Fruit fly (Drosophila melanogaster): ENCODE results near the gene CG7884.

CG7884 gene

DNA sequence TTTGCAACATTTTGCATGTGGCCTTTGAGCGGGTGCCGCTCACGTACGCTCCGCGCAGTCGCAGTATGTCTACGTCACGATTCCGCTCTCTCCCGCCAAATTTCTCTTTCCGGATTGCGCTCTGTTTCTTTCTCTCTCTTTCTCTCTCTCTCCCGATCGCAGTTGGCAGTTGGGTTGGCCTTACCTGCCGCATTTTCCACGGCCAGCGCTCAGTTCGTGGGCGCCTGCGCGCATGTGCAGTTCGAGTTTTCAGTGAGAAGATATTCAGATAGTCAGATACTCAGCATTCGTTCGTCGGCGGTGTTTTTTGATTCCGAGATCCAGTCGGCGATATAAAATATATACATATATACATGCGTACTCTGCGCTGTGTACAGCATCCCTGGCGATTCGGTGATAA is at the start of gene CG7884:
Gene CG7884 (plus strand): TSS at position 208 of the 400 bp plus-strand sequence.
- no peak for TF ChIP-seq noc (tag; optimal IDR thresholded peaks at IDR 0.05)

DNA sequence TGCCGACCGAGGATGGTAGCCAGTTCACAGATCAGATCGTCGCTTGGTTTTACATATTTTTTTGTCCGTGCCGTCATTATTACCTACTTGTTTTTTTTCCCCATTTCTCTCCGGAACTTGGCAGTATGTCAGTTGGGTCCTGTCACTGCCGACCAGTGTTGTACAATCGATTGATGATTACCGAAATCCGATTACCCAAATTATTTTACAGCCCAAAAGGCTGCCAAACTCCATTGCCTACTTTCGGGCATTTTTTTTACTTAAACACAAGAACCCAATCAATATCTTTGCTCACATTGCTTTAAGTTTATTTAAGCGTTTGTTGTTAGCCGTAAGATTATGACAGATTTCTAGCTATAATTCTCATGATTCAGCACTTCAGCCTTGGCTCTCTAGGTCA is 49.6 kb upstream of the CG7884 start, which contains the start of gene Inx5:
Gene Inx5 (minus strand): TSS at position 93 of the 400 bp plus-strand sequence.
- TF ChIP-seq noc (tag; optimal IDR thresholded peaks at IDR 0.05) = no peak

DNA sequence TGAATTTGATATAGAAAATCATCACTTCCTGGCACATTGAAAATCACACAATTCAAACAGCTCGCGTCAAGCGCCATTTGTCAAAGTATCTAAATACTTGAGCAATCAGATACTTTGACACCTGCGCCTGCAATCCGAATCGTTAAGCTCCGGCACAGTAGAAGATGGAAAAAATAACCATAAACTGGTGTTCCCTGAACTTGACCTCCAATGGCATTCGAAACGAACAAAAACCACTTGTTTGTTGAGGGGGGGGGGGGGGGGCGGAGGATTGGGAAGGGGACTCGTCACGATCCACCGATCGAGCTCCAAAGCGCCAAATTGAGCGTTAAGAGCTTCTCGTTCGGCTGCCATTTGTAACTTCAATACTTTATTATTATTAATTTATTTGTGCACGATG is 48.5 kb upstream of the CG7884 start:
- no peak for TF ChIP-seq noc (tag; optimal IDR thresholded peaks at IDR 0.05)

DNA sequence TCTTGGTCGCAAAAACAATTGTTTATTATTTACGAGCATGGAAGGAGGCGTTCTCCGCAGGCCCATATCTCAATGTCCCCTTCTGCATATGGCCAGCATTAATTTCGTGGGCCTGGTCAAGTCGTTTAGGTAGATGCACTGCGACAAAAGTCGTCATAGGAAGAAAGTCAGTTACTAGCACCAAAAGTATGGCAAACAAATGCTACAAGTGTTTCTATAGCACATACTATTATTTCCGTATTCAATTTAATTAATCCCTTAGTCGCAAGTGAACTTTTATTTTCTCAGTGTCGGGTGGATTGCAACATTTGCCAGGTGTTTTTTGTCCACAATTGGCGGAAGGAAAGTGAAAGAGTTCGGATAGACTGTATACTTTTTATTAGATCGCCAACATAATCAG is 47.5 kb upstream of the CG7884 start:
- no peak for TF ChIP-seq noc (tag; optimal IDR thresholded peaks at IDR 0.05)

DNA sequence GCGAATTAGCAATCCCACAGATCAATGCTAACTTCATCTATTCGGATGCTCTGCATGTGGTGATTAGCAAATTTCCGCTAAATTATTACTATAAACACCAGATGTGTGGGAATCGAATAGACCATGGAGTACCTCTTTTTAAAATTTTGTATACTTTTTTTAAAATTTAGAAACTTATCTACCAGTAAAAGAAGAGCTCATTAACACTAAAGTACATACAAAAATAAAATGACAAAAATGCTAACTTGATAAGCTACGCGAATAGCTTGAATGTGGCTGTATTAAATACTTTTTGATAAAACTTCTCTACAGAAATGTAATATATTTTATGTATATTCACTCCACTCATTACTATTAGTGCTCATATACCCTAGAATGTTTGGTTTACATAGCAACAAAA is 46.3 kb upstream of the CG7884 start:
- peak; percentile 44 for TF ChIP-seq noc (tag; optimal IDR thresholded peaks at IDR 0.05)

DNA sequence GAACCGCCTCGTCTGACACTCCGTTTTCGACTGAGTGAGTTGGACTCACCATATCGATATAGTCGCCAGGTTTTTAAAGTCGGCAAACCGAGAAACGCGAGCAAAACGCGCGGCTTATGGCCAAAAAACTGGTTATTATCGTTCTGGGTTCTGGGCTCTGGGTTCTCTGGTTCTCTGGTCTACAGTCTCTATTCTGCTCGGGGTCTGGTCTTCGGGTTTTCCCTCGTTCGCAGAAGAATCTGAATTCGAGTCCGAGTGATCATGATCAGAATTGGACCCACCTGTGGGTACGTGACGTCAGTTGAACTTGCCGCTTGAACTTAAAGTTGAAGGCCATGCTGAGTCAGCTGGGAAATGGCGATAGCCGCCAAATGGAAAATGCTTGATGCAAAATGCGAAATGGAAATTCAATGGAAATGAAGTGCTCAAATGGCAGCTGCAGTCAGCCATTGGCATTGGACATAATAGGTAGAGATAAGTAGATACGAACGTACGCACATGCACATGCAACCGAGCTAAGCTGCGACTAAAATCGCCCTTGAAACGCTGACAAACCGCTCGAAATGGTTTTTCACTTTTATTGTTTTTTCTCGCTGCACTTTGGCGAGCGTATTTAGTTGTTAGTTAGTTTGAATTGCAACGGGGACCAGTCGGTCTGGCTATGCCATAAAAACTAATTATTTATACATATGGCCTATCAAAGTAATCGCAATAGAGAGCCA is 45.4 kb upstream of the CG7884 start, which contains the start of gene CG33939:
Gene CG33939 (minus strand): TSS at position 51 of the 722 bp plus-strand sequence.
- TF ChIP-seq noc (tag; optimal IDR thresholded peaks at IDR 0.05) = no peak

DNA sequence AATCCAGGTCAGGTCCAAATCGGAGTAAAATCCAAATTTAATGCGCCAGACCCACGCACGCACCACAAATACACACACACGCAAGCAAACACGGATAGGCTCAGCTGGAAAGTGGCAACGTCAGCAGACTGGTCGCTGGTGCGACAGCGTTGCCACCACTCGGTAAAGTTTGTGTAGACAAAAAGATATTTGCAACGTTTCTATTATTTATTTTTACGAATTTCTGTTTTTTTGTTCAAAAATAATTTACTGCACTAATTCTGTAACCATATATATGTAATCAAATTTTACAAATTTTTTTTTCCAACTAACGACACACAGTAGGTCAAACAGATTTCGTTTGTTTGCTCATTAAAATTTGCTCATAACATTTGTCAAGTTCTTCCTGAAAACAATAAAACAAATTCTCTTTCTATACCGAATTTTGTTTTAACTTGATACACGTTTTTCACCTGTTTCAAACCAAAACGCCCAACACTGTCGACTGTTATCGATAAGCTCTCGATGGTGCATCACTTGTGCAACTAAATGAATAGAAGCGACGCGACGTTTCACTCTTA is 40.6 kb upstream of the CG7884 start, which contains the start of the genes CG7556 and CG7453:
Gene CG7556 (minus strand): TSS at position 135 of the 560 bp plus-strand sequence.
Gene CG7453 (plus strand): TSS at position 478 of the 560 bp plus-strand sequence.
- peak; percentile 69 for TF ChIP-seq noc (tag; optimal IDR thresholded peaks at IDR 0.05)

DNA sequence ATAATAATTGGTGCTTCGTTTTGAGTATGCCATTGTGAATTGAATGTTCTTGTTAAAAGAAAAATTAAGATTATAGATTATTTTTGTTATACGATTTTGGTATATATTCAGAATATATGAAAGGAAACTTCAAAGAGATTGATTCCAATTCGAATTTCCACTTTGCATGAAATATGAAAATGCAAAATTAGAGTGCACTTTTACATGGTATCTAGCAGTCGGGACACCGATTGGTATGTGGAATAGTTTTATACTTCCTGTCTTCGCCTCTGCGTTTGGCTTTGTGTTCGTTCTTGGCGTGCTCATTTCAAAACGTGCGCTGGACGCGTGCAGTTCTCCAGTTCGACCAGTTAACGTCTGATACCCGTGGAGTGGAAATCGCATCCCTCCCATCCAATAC is 37.3 kb upstream of the CG7884 start, which contains the start of gene CG33253:
Gene CG33253 (plus strand): TSS at position 301 of the 400 bp plus-strand sequence.
- no peak for TF ChIP-seq noc (tag; optimal IDR thresholded peaks at IDR 0.05)

DNA sequence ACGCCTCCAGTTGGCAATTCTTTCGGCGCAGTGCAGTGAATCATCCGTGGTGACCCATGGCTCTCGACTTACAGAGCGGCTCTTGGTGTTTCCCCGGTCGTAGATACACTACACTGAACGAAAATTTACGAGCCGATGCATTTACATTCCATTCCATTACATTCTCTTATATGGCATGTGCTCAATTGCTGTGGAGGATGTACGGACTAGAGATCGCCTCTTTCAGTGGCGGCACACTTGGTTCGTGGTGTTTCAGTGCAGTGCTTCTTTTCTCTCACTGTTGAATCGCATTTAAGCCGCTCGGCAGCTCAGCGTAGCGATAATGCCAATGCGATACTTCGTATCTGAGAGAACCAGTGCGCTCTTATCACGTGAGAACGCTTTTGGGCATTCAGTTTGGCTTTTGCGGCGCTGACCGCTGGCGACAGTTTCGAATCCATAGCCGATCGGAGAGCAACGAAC is 32.8 kb upstream of the CG7884 start, which contains the start of gene Mec2:
Gene Mec2 (plus strand): TSS at position 412 of the 462 bp plus-strand sequence.
- peak; percentile 21 for TF ChIP-seq noc (tag; optimal IDR thresholded peaks at IDR 0.05)

DNA sequence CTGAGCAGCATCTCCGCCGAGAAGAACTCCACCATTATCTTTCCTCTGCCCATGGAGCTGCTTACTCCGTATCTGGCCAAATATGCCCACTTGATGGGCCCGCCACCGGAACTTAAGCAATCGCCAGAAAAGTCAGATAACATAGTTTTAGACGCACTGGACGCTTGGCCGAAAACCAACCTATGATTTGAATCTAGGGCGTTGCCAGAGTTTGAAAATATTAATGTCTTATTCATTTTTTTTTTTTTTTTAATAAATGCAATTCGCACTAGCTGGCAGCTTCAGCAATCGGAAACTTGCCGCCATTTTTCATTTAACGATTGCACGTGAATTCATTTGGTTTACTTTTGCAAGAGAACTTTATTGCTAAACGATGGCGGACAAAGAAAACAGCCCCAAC is 30.5 kb upstream of the CG7884 start, which contains the start of gene HP1D3csd:
Gene HP1D3csd (plus strand): TSS at position 312 of the 400 bp plus-strand sequence.
- TF ChIP-seq noc (tag; optimal IDR thresholded peaks at IDR 0.05) = no peak

DNA sequence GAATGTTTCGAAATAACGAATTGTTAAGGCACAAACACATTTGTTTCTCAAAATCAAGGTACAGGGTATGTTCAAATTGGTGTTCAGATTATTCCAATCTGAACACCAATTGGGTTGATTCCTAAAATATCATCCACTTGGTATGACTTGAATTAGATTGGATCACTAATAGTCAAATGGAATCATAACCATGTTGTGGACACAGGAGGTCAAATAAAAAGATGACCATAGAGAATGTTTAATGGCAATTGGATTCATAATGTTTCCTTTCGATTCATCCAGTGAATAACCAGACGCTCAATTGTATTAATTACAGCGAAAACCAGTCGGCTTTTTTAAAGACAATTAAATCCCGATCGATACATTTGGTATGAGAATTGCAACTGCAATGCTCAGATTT is 29.4 kb upstream of the CG7884 start:
- TF ChIP-seq noc (tag; optimal IDR thresholded peaks at IDR 0.05) = no peak

DNA sequence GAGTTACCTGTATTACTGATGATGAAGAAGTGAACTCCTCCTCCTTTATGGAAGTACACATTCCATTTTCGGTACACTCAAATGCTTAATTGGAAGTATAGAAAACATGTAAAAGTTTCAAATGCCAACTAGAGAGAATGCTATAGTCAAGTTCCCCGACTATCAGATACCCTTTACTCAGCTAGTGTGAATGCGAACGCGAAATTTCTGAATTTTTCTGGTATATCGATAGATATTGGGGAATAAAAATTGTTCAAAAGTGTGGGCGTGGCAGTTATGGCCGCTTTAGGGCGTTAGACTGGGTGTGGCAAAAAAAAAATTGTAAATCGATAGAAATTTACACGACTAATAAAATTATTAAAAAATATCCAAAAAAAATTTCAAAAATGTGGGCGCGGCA is 28.8 kb upstream of the CG7884 start:
- no peak for TF ChIP-seq noc (tag; optimal IDR thresholded peaks at IDR 0.05)

DNA sequence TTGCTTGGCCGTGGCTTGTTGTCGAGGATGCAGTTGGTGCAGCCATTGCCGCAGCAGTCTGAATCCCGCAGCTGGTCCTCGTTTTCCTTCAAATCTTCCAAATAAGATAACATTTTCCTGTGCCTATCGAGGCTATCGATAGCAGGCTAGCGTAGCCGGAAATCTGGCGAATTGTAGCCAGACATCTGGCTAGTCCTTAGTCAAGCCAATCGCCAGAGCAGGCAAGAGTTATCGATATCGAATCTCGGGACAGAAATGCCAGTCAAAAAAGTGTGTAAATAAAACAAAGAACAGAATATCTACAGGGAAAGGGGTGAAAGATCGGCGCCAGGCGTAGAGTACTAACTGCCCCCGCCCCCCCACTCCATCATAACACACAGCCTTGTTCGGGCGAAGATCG is 27.1 kb upstream of the CG7884 start, which contains the start of the genes CG7914 and CG14194:
Gene CG7914 (minus strand): TSS at position 113 of the 400 bp plus-strand sequence.
Gene CG14194 (plus strand): TSS at position 220 of the 400 bp plus-strand sequence.
- no peak for TF ChIP-seq noc (tag; optimal IDR thresholded peaks at IDR 0.05)

DNA sequence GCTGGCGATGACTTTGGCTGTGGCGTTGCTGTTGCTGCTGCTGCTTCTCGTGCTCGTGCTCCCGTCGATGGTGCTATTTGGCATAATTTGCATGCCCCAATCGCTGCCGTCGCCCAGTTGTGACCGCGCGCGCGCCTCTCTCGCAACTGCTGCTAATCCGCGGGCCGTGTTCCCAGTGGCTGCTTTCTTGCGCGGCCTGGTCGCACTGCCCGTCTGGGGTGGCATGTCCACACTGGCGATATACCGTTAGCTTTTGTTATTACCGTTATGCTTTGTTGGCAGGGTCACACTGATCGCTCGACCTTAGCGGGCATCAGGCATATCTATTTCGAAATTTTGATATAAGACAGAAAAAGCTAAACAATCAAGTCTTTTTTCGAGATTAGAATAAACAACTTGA is 18.8 kb upstream of the CG7884 start, which contains the start of gene CG7990:
Gene CG7990 (minus strand): TSS at position 350 of the 400 bp plus-strand sequence.
- TF ChIP-seq noc (tag; optimal IDR thresholded peaks at IDR 0.05) = no peak

DNA sequence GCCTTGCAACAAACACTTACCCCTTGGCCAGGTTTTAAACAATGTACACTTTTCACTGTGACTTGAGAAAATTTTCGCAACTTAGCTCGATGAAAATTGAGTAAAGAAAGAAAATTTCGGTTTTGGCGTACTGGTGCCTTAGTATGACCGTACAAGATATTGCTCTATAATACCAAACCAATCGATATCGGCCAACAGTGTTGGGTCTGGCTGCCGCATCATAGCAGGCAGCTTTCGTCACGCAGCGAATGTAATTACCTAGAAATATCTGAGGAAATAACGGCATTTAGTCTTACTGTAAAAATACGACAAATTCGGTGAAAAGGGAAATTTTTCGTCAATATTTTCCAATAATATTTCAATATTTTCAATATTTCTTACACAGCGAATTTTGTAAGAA is 12.4 kb upstream of the CG7884 start, which contains the start of gene Ulp1:
Gene Ulp1 (minus strand): TSS at position 174 of the 400 bp plus-strand sequence.
- TF ChIP-seq noc (tag; optimal IDR thresholded peaks at IDR 0.05) = no peak

DNA sequence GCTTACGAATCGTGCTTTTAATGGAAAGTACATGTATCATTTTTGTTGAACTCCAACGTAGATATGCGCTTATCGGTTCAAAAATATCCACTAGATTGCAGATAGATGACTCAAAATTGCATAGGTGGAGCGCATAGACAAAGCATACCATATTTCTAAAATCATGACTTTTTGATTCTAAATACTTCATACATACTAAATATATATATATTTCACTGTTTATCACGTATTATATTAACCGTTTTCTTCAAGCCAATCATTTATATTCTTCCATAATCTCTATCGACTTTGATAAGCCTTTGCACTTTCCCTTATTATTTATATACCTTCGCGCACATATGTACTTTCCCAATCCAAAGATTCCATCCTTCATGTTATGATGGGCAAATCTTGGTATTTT is 8.4 kb upstream of the CG7884 start, which contains the start of gene CG14195:
Gene CG14195 (minus strand): TSS at position 101 of the 400 bp plus-strand sequence.
- TF ChIP-seq noc (tag; optimal IDR thresholded peaks at IDR 0.05) = no peak

All from whole organism, larva.